Worm (Caenorhabditis elegans) whole organism, L4 larva: ENCODE results near the gene srw-57.

Source experiments
- ama-1 ChIP-seq: fragments of 150-350 bp; optimal IDR thresholded peaks from 2 replicates; lab custom pipeline; 2014; ENCODE audit warnings: inconsistent platforms, mixed read lengths
- lsy-2 ChIP-seq, 2 experiments: fragments of 150-350 bp in 1 of 2; sonication (generic microtip) in 1 of 2; optimal IDR thresholded peaks; 2 replicates each; lab custom pipeline; 2014 to 2017; ENCODE audit warnings: missing biosample characterization in 2 of 2, missing genetic modification characterization in 2 of 2
- nhr-10 ChIP-seq: fragments of 150-350 bp; optimal IDR thresholded peaks from 2 replicates; lab custom pipeline; 2014; ENCODE audit warnings: missing biosample characterization, missing genetic modification characterization

- TF ChIP-seq nhr-10 (tag; lab: Kevin White, UChicago) (no peak), ama-1 (lab: Kevin White, UChicago) (no peak), lsy-2 (tag; optimal IDR thresholded peaks at IDR 0.05; lab: Kevin White, UChicago) (no peak)
Measured at ce11 chrV:15974836-15975235, 20.0 kb upstream of the srw-57 start, which contains the start of gene sru-22.
